Worm (Caenorhabditis elegans) whole organism, L3 larva: ENCODE data around the gene pmp-3.

Experiments
- egl-27 ChIP-seq: sonication (generic microtip); optimal IDR thresholded peaks from 4 replicates; lab custom pipeline; 2017; ENCODE audit warnings: missing biosample characterization, missing genetic modification reagents, missing genetic modification characterization
- mdl-1 ChIP-seq: fragments of 150-350 bp; optimal IDR thresholded peaks from 2 replicates; lab custom pipeline; 2014; ENCODE audit warnings: missing biosample characterization, missing genetic modification characterization
- nhr-67 ChIP-seq: fragments of 150-350 bp; optimal IDR thresholded peaks from 2 replicates; lab custom pipeline; 2014; ENCODE audit warnings: missing biosample characterization, missing genetic modification characterization
- sea-2 ChIP-seq: fragments of 150-350 bp; sonication (generic microtip); optimal IDR thresholded peaks from 4 replicates; lab custom pipeline; 2014; ENCODE audit warnings: missing biosample characterization, missing genetic modification reagents, missing genetic modification characterization
- snpc-4 ChIP-seq: fragments of 150-350 bp; optimal IDR thresholded peaks from 2 replicates; lab custom pipeline; 2014; ENCODE audit warnings: missing biosample characterization, missing genetic modification characterization

- TF ChIP-seq egl-27 (no peak), mdl-1 (tag; lab: Kevin White, UChicago) (peak; percentile 70), nhr-67 (tag; lab: Kevin White, UChicago) (no peak), sea-2 (no peak), snpc-4 (tag; lab: Kevin White, UChicago) (no peak)
Measured at ce11 chrV:14660608-14661355, 14.2 kb downstream of the pmp-3 start, which contains the start of gene srh-17.
